Worm (Caenorhabditis elegans) whole organism, late embryonic: ENCODE results near the gene F48F7.6.

Source experiments
- C08G9.2 ChIP-seq: sonication (generic microtip); optimal IDR thresholded peaks from 2 replicates; lab custom pipeline; 2016; ENCODE audit warnings: mild to moderate bottlenecking, missing genetic modification characterization, moderate library complexity, missing compliant biosample characterization
- C38D4.7 ChIP-seq: fragments of 200-800 bp; sonication (Bioruptor generic); optimal IDR thresholded peaks from 2 replicates; lab custom pipeline; 2018; ENCODE audit warnings: mild to moderate bottlenecking, missing genetic modification characterization, moderate library complexity, missing compliant biosample characterization
- F13H6.1 ChIP-seq: sonication (generic microtip); optimal IDR thresholded peaks from 2 replicates; lab custom pipeline; 2016; ENCODE audit warnings: missing genetic modification characterization, missing compliant biosample characterization
- K02D7.2 ChIP-seq: sonication (generic microtip); optimal IDR thresholded peaks from 2 replicates; lab custom pipeline; 2017; ENCODE audit warnings: mild to moderate bottlenecking, missing genetic modification characterization, missing compliant biosample characterization
- K09A11.1 ChIP-seq: sonication (generic microtip); optimal IDR thresholded peaks from 2 replicates; lab custom pipeline; 2017; ENCODE audit warnings: antibody characterized with exemption, mild to moderate bottlenecking, missing genetic modification characterization, missing compliant biosample characterization; ENCODE audit not compliant: insufficient read depth
- ama-1 ChIP-seq: fragments of 150-350 bp; optimal IDR thresholded peaks from 2 replicates; lab custom pipeline; 2014
- ceh-14 ChIP-seq: sonication (generic microtip); optimal IDR thresholded peaks from 2 replicates; lab custom pipeline; 2016; ENCODE audit warnings: missing genotype, missing genetic modification characterization, missing compliant biosample characterization
- ceh-18 ChIP-seq: sonication (generic microtip); optimal IDR thresholded peaks from 2 replicates; lab custom pipeline; 2016; ENCODE audit warnings: missing genetic modification characterization, missing compliant biosample characterization
- ceh-2 ChIP-seq: sonication (generic microtip); optimal IDR thresholded peaks from 2 replicates; lab custom pipeline; 2016; ENCODE audit warnings: missing genotype, missing genetic modification characterization, missing compliant biosample characterization
- ceh-22 ChIP-seq: sonication (generic microtip); optimal IDR thresholded peaks from 2 replicates; lab custom pipeline; 2017; ENCODE audit warnings: missing biosample characterization, missing genetic modification characterization
- ceh-31 ChIP-seq: sonication (generic microtip); optimal IDR thresholded peaks from 2 replicates; lab custom pipeline; 2016; ENCODE audit warnings: missing genetic modification characterization, missing compliant biosample characterization
- ceh-34 ChIP-seq: sonication (generic microtip); optimal IDR thresholded peaks from 2 replicates; lab custom pipeline; 2016; ENCODE audit warnings: mild to moderate bottlenecking, missing genetic modification characterization, missing compliant biosample characterization
- ceh-48 ChIP-seq: sonication (generic microtip); optimal IDR thresholded peaks from 2 replicates; lab custom pipeline; 2016; ENCODE audit warnings: missing genetic modification characterization, inconsistent platforms, missing compliant biosample characterization
- ceh-6 ChIP-seq: fragments of 200-800 bp; sonication (Bioruptor generic); optimal IDR thresholded peaks from 2 replicates; lab custom pipeline; 2018; ENCODE audit warnings: mild to moderate bottlenecking, missing genetic modification characterization, missing compliant biosample characterization
- ceh-9 ChIP-seq: sonication (generic microtip); optimal IDR thresholded peaks from 2 replicates; lab custom pipeline; 2016; ENCODE audit warnings: mild to moderate bottlenecking, missing genetic modification characterization, inconsistent platforms, missing compliant biosample characterization
- che-1 ChIP-seq: sonication (generic microtip); optimal IDR thresholded peaks from 2 replicates; lab custom pipeline; 2016; ENCODE audit warnings: mild to moderate bottlenecking, missing genetic modification characterization, missing compliant biosample characterization
- dve-1 ChIP-seq: sonication (generic microtip); optimal IDR thresholded peaks from 2 replicates; lab custom pipeline; 2017; ENCODE audit warnings: antibody characterized with exemption, mild to moderate bottlenecking, missing genetic modification characterization, missing compliant biosample characterization
- elt-2 ChIP-seq: sonication (generic microtip); optimal IDR thresholded peaks from 2 replicates; lab custom pipeline; 2016; ENCODE audit warnings: missing genetic modification reagents, missing genetic modification characterization, missing compliant biosample characterization
- elt-4 ChIP-seq: sonication (generic microtip); optimal IDR thresholded peaks from 2 replicates; lab custom pipeline; 2016; ENCODE audit warnings: missing genetic modification characterization, missing compliant biosample characterization
- ets-4 ChIP-seq: sonication (generic microtip); optimal IDR thresholded peaks from 2 replicates; lab custom pipeline; 2016; ENCODE audit warnings: missing genetic modification characterization, missing compliant biosample characterization
- fax-1 ChIP-seq: sonication (generic microtip); optimal IDR thresholded peaks from 2 replicates; lab custom pipeline; 2016; ENCODE audit warnings: missing genotype, missing genetic modification characterization, missing compliant biosample characterization
- fkh-6 ChIP-seq: sonication (generic microtip); optimal IDR thresholded peaks from 2 replicates; lab custom pipeline; 2016; ENCODE audit warnings: missing genetic modification characterization, missing compliant biosample characterization
- hlh-13 ChIP-seq: fragments of 200-800 bp; sonication (Bioruptor generic); optimal IDR thresholded peaks from 2 replicates; lab custom pipeline; 2018; ENCODE audit warnings: mild to moderate bottlenecking, missing genetic modification characterization, missing compliant biosample characterization
- hlh-15 ChIP-seq: sonication (generic microtip); optimal IDR thresholded peaks from 2 replicates; lab custom pipeline; 2016; ENCODE audit warnings: missing genetic modification characterization, missing compliant biosample characterization
- hlh-30 ChIP-seq: sonication (generic microtip); optimal IDR thresholded peaks from 2 replicates; lab custom pipeline; 2017; ENCODE audit warnings: antibody characterized with exemption, missing genetic modification characterization, missing compliant biosample characterization; ENCODE audit not compliant: insufficient read depth
- hlh-6 ChIP-seq: sonication (generic microtip); optimal IDR thresholded peaks from 2 replicates; lab custom pipeline; 2016; ENCODE audit warnings: missing genotype, missing genetic modification characterization, missing compliant biosample characterization
- hlh-8 ChIP-seq: sonication (generic microtip); optimal IDR thresholded peaks from 2 replicates; lab custom pipeline; 2016; ENCODE audit warnings: missing genotype, missing genetic modification characterization, missing compliant biosample characterization
- nhr-11 ChIP-seq: fragments of 150-350 bp; optimal IDR thresholded peaks from 2 replicates; lab custom pipeline; 2014; ENCODE audit warnings: missing biosample characterization, missing genetic modification characterization
- nhr-232 ChIP-seq: sonication (generic microtip); optimal IDR thresholded peaks from 2 replicates; lab custom pipeline; 2016; ENCODE audit warnings: missing genetic modification characterization, missing compliant biosample characterization
- npax-4 ChIP-seq: sonication (generic microtip); optimal IDR thresholded peaks from 2 replicates; lab custom pipeline; 2016; ENCODE audit warnings: missing genetic modification characterization, missing compliant biosample characterization
- pag-3 ChIP-seq: sonication (generic microtip); optimal IDR thresholded peaks from 2 replicates; lab custom pipeline; 2016; ENCODE audit warnings: missing compliant biosample characterization, missing genetic modification characterization, borderline replicate concordance
- pat-9 ChIP-seq: fragments of 200-800 bp; sonication (Bioruptor generic); optimal IDR thresholded peaks from 2 replicates; lab custom pipeline; 2018; ENCODE audit warnings: mild to moderate bottlenecking, missing genetic modification characterization, moderate library complexity, missing compliant biosample characterization
- pax-1 ChIP-seq: fragments of 150-350 bp; optimal IDR thresholded peaks from 2 replicates; lab custom pipeline; 2014; ENCODE audit warnings: missing biosample characterization, missing genetic modification characterization
- pha-4 ChIP-seq: fragments of 150-350 bp; optimal IDR thresholded peaks from 2 replicates; lab custom pipeline; 2018; ENCODE audit warnings: missing biosample characterization, missing genetic modification reagents, missing genetic modification characterization
- ref-2 ChIP-seq: sonication (generic microtip); optimal IDR thresholded peaks from 2 replicates; lab custom pipeline; 2016; ENCODE audit warnings: missing genetic modification characterization, missing compliant biosample characterization
- rnt-1 ChIP-seq: sonication (generic microtip); optimal IDR thresholded peaks from 2 replicates; lab custom pipeline; 2016; ENCODE audit warnings: missing genetic modification characterization, missing compliant biosample characterization
- sdc-2 ChIP-seq: sonication (generic microtip); optimal IDR thresholded peaks from 2 replicates; lab custom pipeline; 2016; ENCODE audit warnings: missing genotype, missing genetic modification characterization, missing compliant biosample characterization
- syd-9 ChIP-seq: sonication (generic microtip); optimal IDR thresholded peaks from 2 replicates; lab custom pipeline; 2016; ENCODE audit warnings: mild to moderate bottlenecking, missing genetic modification characterization, moderate library complexity, missing compliant biosample characterization
- tbx-2 ChIP-seq: sonication (generic microtip); optimal IDR thresholded peaks from 2 replicates; lab custom pipeline; 2016; ENCODE audit warnings: missing genetic modification characterization, missing compliant biosample characterization
- ttx-3 ChIP-seq: sonication (generic microtip); optimal IDR thresholded peaks from 2 replicates; lab custom pipeline; 2016; ENCODE audit warnings: missing genetic modification reagents, missing genetic modification characterization, missing compliant biosample characterization
- unc-3 ChIP-seq, 2 experiments: fragments of 200-800 bp in 1 of 2; sonication (Bioruptor generic) in 1 of 2; sonication (generic microtip) in 1 of 2; conservative IDR thresholded peaks in 1 of 2; optimal IDR thresholded peaks in 1 of 2; 2 replicates each; pipeline versions ENCODE4 v1.3.6 to Lab custom; 2016 to 2022; ENCODE audit warnings: missing compliant biosample characterization in 2 of 2, missing genetic modification characterization in 2 of 2, missing genetic modification reagents in 1 of 2
- unc-55 ChIP-seq: sonication (generic microtip); optimal IDR thresholded peaks from 2 replicates; lab custom pipeline; 2017; ENCODE audit warnings: missing biosample characterization, missing genetic modification reagents, missing genetic modification characterization
- unc-86 ChIP-seq: sonication (generic microtip); optimal IDR thresholded peaks from 2 replicates; lab custom pipeline; 2016; ENCODE audit warnings: missing genetic modification characterization, missing compliant biosample characterization
- zip-5 ChIP-seq: sonication (generic microtip); optimal IDR thresholded peaks from 2 replicates; lab custom pipeline; 2016; ENCODE audit warnings: missing genetic modification characterization, missing compliant biosample characterization
- ztf-16 ChIP-seq: sonication (generic microtip); optimal IDR thresholded peaks from 2 replicates; lab custom pipeline; 2017; ENCODE audit warnings: missing genetic modification characterization, missing compliant biosample characterization

Gene F48F7.6

DNA sequence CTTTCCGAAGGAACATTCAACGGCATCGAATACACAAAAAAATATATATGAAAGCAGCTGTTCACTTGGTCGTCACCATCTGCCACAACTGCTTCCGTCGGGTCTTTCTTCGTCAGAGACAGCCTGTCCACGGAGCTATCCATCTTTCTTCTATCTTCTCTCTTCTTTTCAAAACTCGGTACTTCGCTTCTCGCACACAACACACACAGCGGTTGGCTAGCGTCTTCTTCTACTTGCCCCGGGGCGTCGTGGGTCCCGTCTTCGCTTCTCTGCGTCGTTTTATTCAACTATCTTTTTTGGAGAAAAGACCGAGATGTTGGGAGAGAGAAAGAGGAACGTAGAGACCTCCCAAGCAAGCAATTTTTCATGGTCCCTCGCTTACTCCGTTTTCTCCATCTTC, 39.1 kb downstream of the F48F7.6 start (continued):
- TF ChIP-seq ceh-18 (tag; lab: Kevin White, UChicago) (peak; percentile 86), fax-1 (peak; percentile 25), nhr-232 (no peak)
- TF ChIP-seq, all 69 proteins: peak for 17

- TF ChIP-seq ama-1 = no peak
- TF ChIP-seq ceh-48 (tag; lab: Kevin White, UChicago) = no peak
- TF ChIP-seq ceh-31 (tag; lab: Kevin White, UChicago) = no peak
- no peak for TF ChIP-seq fax-1
- TF ChIP-seq zip-5 (tag; lab: Kevin White, UChicago) = no peak
- TF ChIP-seq ttx-3 (tag; lab: Kevin White, UChicago) = no peak
- no peak for TF ChIP-seq hlh-13 (GFP tag; lab: Kevin White, UChicago)
- TF ChIP-seq hlh-30 (tag; lab: Kevin White, UChicago) = no peak
- TF ChIP-seq nhr-232 = no peak
- TF ChIP-seq nhr-11 (tag; lab: Kevin White, UChicago) = no peak
- no peak for TF ChIP-seq pax-1
- no peak for TF ChIP-seq rnt-1
- TF ChIP-seq che-1 = no peak
- TF ChIP-seq unc-86 (tag; lab: Kevin White, UChicago) = no peak
- no peak for TF ChIP-seq K02D7.2 (tag; lab: Kevin White, UChicago)
- TF ChIP-seq ceh-9 (tag; lab: Kevin White, UChicago) = no peak
- TF ChIP-seq npax-4 (tag; lab: Kevin White, UChicago) = no peak
- no peak for TF ChIP-seq ceh-6
- TF ChIP-seq dve-1 (tag; lab: Kevin White, UChicago) = no peak
- no peak for TF ChIP-seq unc-3 (GFP tag; conservative IDR thresholded peaks at IDR 0.05; lab: Robert Waterston, UW)
- TF ChIP-seq unc-3 (tag; optimal IDR thresholded peaks at IDR 0.05; lab: Kevin White, UChicago) = no peak
- TF ChIP-seq, all 69 proteins: peak for 0
Observed at ce11 chrX:14020290-14020689, 42.7 kb downstream of the F48F7.6 start, which contains the start of gene C04C11.1. Gene C04C11.1 (plus strand): TSS chrX:14020590.

DNA sequence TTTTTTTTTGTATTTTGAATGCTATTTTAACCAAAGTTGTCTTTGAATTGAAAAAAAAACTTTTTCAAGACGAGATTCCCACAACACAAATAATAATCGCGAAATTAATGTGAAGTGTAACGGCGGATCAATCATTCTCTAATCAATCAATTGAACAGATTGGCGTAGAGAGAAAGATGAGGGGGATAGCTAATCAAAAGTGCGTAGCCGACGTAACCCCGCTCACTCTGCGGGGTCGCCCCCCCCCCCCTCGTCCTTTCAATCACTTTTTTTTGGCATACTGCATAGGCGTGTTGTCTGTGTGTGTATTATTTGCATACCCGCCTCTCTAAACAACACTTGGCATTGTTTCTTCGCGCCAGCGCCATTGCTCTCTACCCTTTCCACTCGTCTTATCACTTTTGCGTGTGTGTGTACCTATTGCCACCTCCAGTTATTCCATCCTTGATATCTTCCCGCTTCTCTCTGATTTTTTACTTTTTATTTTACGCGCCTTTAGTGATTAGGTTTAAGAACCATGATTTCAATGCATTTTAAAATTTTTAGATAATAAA, 46.8 kb downstream of the F48F7.6 start:
- TF ChIP-seq ceh-34 (tag; lab: Kevin White, UChicago) (peak; percentile 4), unc-55 (GFP tag; lab: Kevin White, UChicago) (peak; percentile 81), unc-3 (GFP tag; conservative IDR thresholded peaks at IDR 0.05; lab: Robert Waterston, UW) (no peak), unc-3 (tag; optimal IDR thresholded peaks at IDR 0.05; lab: Kevin White, UChicago) (no peak)

ce11 chrX:14026893-14027292, 49.3 kb downstream of the F48F7.6 start:
- TF ChIP-seq pag-3 (tag; lab: Kevin White, UChicago) (no peak), unc-86 (tag; lab: Kevin White, UChicago) (no peak), ceh-31 (tag; lab: Kevin White, UChicago) (peak; percentile 13), hlh-15 (tag; lab: Kevin White, UChicago) (no peak), F13H6.1 (no peak), hlh-30 (tag; lab: Kevin White, UChicago) (peak; percentile 55), ztf-16 (no peak), C38D4.7 (GFP tag; lab: Kevin White, UChicago) (no peak), fkh-6 (tag; lab: Kevin White, UChicago) (peak; percentile 30), ets-4 (tag; lab: Kevin White, UChicago) (no peak), ceh-22 (tag; lab: Kevin White, UChicago) (no peak), syd-9 (tag; lab: Kevin White, UChicago) (no peak), C08G9.2 (tag; lab: Kevin White, UChicago) (no peak), ceh-14 (tag; lab: Kevin White, UChicago) (no peak), hlh-8 (peak; percentile 29), elt-2 (tag; lab: Kevin White, UChicago) (no peak), tbx-2 (tag; lab: Kevin White, UChicago) (peak; percentile 14), ama-1 (no peak), unc-55 (GFP tag; lab: Kevin White, UChicago) (peak; percentile 30), pat-9 (tag; lab: Kevin White, UChicago) (no peak), K09A11.1 (no peak), ref-2 (tag; lab: Kevin White, UChicago) (peak; percentile 78), ceh-2 (tag; lab: Kevin White, UChicago) (peak; percentile 6), npax-4 (tag; lab: Kevin White, UChicago) (no peak), elt-4 (tag; lab: Kevin White, UChicago) (no peak), ceh-34 (tag; lab: Kevin White, UChicago) (peak; percentile 23), hlh-6 (tag; lab: Kevin White, UChicago) (peak; percentile 54), pha-4 (tag; lab: Kevin White, UChicago) (no peak), sdc-2 (tag; lab: Kevin White, UChicago) (peak; percentile 75)
- TF ChIP-seq, all 69 proteins: peak for 11
